Worm (Caenorhabditis elegans): ENCODE measurements around the gene lin-38.
A peak's percentile ranks its signal among the peaks of the same experiment; 100 is the strongest.

Gene lin-38

ce11 chrII:13593659-13594221 lies 18.0 kb downstream of the lin-38 start, which contains the start of gene clec-146:
clec-146 (minus strand) TSS chrII:13593774.
- no peak for TF ChIP-seq ceh-32 (tag; optimal IDR thresholded peaks at IDR 0.05; ENCODE audit: poor library complexity)
- no peak for TF ChIP-seq lin-15B (tag; optimal IDR thresholded peaks at IDR 0.05)
- TF ChIP-seq F37D6.2 (tag; optimal IDR thresholded peaks at IDR 0.05) = no peak
- TF ChIP-seq mep-1 (tag; optimal IDR thresholded peaks at IDR 0.05) = no peak
- TF ChIP-seq gei-8 (GFP tag; optimal IDR thresholded peaks at IDR 0.05) = no peak
- TF ChIP-seq ceh-28 (tag; optimal IDR thresholded peaks at IDR 0.05) = no peak
- no peak for TF ChIP-seq attf-4 (tag; optimal IDR thresholded peaks at IDR 0.05)
- TF ChIP-seq tag-97 (GFP tag; IDR thresholded peaks at IDR 0.05) = no peak
- no peak for TF ChIP-seq lin-39 (tag; optimal IDR thresholded peaks at IDR 0.05)
- no peak for TF ChIP-seq saeg-2 (GFP tag; IDR thresholded peaks at IDR 0.05)
- TF ChIP-seq ctbp-1 (GFP tag; IDR thresholded peaks at IDR 0.05) = no peak
- no peak for TF ChIP-seq F10B5.3 (tag; optimal IDR thresholded peaks at IDR 0.05)
- TF ChIP-seq nhr-28 (tag; optimal IDR thresholded peaks at IDR 0.05) = no peak
- TF ChIP-seq lir-3 (tag; optimal IDR thresholded peaks at IDR 0.05) = no peak
- TF ChIP-seq ZK337.2 (GFP tag; IDR thresholded peaks at IDR 0.05) = no peak
- TF ChIP-seq mdt-29 (GFP tag; IDR thresholded peaks at IDR 0.05) = no peak
- TF ChIP-seq daf-8 (GFP tag; IDR thresholded peaks at IDR 0.05) = no peak
- no peak for TF ChIP-seq hif-1 (tag; optimal IDR thresholded peaks at IDR 0.05)
- no peak for TF ChIP-seq mxl-3 (GFP tag; optimal IDR thresholded peaks at IDR 0.05)

DNA sequence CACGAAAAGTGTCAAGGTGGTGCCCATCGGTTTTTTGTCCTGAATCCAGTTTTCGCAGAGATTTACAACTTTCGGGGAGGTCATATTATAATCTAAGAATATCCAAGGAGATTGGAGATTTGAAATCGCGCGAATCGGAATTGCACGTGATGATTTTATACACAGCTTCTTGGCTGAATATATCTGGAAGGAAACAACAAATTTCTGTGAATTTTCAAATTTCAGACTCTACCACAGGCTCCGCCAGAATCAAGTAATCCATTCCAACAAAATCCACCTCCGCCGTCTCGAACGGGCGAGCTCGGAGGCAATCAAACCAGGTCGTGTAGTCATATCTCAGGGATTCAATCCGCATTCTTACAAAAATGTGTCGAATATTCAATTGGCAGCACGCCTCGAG lies 19.6 kb downstream of the lin-38 start:
- TF ChIP-seq unc-62 (GFP tag; optimal IDR thresholded peaks at IDR 0.05 in 1 of 2) (no peak), unc-62 (tag; optimal IDR thresholded peaks at IDR 0.05) (no peak), aha-1 (tag) (peak; percentile 96)

- TF ChIP-seq hlh-30 (tag; optimal IDR thresholded peaks at IDR 0.05; ENCODE audit: insufficient read depth) (peak; percentile 52), hmg-1.1 (GFP tag; IDR thresholded peaks at IDR 0.05) (0 out of 2 replicates have a peak, but pooled peaks have one; percentile 15), ces-1 (GFP tag; optimal IDR thresholded peaks at IDR 0.05) (no peak), mes-2 (tag; optimal IDR thresholded peaks at IDR 0.05; ENCODE audit: poor library complexity, severe bottlenecking) (peak; percentile 67), dpl-1 (GFP tag; optimal IDR thresholded peaks at IDR 0.05) (peak; percentile 90), gei-8 (GFP tag; optimal IDR thresholded peaks at IDR 0.05) (no peak), daf-16 (GFP tag; optimal IDR thresholded peaks at IDR 0.05) (no peak), daf-16 (tag; optimal IDR thresholded peaks at IDR 0.05) (peak; percentile 50), nhr-111 (GFP tag; optimal IDR thresholded peaks at IDR 0.05) (no peak), aha-1 (tag) (no peak), ceh-28 (tag; optimal IDR thresholded peaks at IDR 0.05) (no peak), hlh-11 (tag; optimal IDR thresholded peaks at IDR 0.05) (no peak), ceh-44 (GFP tag; IDR thresholded peaks at IDR 0.05) (no peak), lsy-2 (tag; optimal IDR thresholded peaks at IDR 0.05) (peak; percentile 56 to 98), unc-130 (GFP tag; optimal IDR thresholded peaks at IDR 0.05) (peak; percentile 17), dve-1 (tag; optimal IDR thresholded peaks at IDR 0.05; ENCODE audit: insufficient read depth) (peak; percentile 37), saeg-2 (GFP tag; IDR thresholded peaks at IDR 0.05) (no peak), cey-2 (tag; optimal IDR thresholded peaks at IDR 0.05; ENCODE audit: borderline replicate concordance, insufficient read depth) (no peak), fkh-10 (GFP tag; optimal IDR thresholded peaks at IDR 0.05) (peak; percentile 20), mep-1 (tag; optimal IDR thresholded peaks at IDR 0.05) (no peak), rbr-2 (tag; optimal IDR thresholded peaks at IDR 0.05) (peak; percentile 1), nhr-76 (tag; optimal IDR thresholded peaks at IDR 0.05) (no peak), ceh-32 (tag; optimal IDR thresholded peaks at IDR 0.05; ENCODE audit: poor library complexity) (no peak), nhr-10 (tag; optimal IDR thresholded peaks at IDR 0.05) (no peak), lin-38 (GFP tag; IDR thresholded peaks at IDR 0.05) (peak; percentile 70), nhr-28 (tag; optimal IDR thresholded peaks at IDR 0.05) (peak; percentile 22), lir-3 (tag; optimal IDR thresholded peaks at IDR 0.05) (no peak), spr-3 (GFP tag; optimal IDR thresholded peaks at IDR 0.05) (no peak)
These were observed 20.8 kb downstream of the lin-38 start, which contains the start of the genes fbxc-23 and csc-1 for ce11 chrII:13596505-13596977. fbxc-23 (minus strand) TSS chrII:13596555. csc-1 (plus strand) TSS chrII:13596955.
